Fruit fly (Drosophila melanogaster): ENCODE data around the gene Pi4KIIIalpha.

Gene Pi4KIIIalpha

DNA sequence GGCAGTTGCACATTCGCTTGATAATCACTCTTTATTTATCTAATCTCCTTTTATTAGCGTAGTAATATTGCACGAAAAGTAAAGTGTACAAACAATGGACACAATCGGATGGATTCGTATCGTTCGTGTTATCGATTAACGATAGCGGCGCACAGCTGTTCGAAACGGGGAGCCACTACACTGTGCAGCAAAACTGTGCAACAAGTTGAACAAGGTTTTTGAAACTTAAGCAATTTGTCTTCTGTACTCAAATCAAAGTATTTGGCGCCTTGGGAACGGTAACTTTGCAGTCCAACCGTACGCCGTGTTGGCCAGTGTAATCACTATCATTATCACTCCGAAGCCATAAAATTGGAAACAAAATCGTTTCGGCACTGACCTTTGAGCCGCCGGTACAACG, 5.0 kb upstream of the Pi4KIIIalpha start, which contains the start of the genes Tsp3A and Seipin:
Gene Tsp3A, minus strand, starts transcription at position 88 of the 400 bp plus-strand sequence.
Gene Seipin, plus strand, starts transcription at position 149 of the 400 bp plus-strand sequence.
- peak; percentile 66 for TF ChIP-seq CG16863 (GFP tag; optimal IDR thresholded peaks at IDR 0.05)
- TF ChIP-seq HLH54F (GFP tag; optimal IDR thresholded peaks at IDR 0.05) = peak; percentile 82
- peak; percentile 73 for TF ChIP-seq CG4820 (GFP tag; optimal IDR thresholded peaks at IDR 0.05)
- TF ChIP-seq sens (GFP tag) = peak; percentile 89
- TF ChIP-seq Pdp1 (GFP tag; optimal IDR thresholded peaks at IDR 0.05) = peak; percentile 75 to 84
- TF ChIP-seq chn (GFP tag; optimal IDR thresholded peaks at IDR 0.05) = peak; percentile 62
- no peak for TF ChIP-seq CG3065 (GFP tag; optimal IDR thresholded peaks at IDR 0.05)
- TF ChIP-seq CG10565 (GFP tag; optimal IDR thresholded peaks at IDR 0.05) = no peak
- TF ChIP-seq CG8388 (GFP tag; optimal IDR thresholded peaks at IDR 0.05) = peak; percentile 59
- TF ChIP-seq CG32767 (GFP tag; IDR thresholded peaks at IDR 0.05) = peak; percentile 78
- TF ChIP-seq kni (GFP tag; optimal IDR thresholded peaks at IDR 0.05) = peak; percentile 20
- peak; percentile 57 for TF ChIP-seq unc-4 (GFP tag; IDR thresholded peaks at IDR 0.05; ENCODE audit: partially characterized antibody)
- peak; percentile 59 for TF ChIP-seq CG16815 (GFP tag; optimal IDR thresholded peaks at IDR 0.05)
- TF ChIP-seq CG1832 (GFP tag; optimal IDR thresholded peaks at IDR 0.05) = no peak
- TF ChIP-seq CG2202 (tag; optimal IDR thresholded peaks at IDR 0.05) = peak; percentile 0
- peak; percentile 85 for TF ChIP-seq gsb (GFP tag; IDR thresholded peaks at IDR 0.05)
- TF ChIP-seq CG11456 (GFP tag; IDR thresholded peaks at IDR 0.05) = peak; percentile 94
- TF ChIP-seq CG1647 (GFP tag; optimal IDR thresholded peaks at IDR 0.05) = peak; percentile 75
- peak; percentile 84 for TF ChIP-seq seq (GFP tag; IDR thresholded peaks at IDR 0.05)
- peak; percentile 43; the same call in 2 of the 3 replicates for TF ChIP-seq CG7963 (GFP tag; IDR thresholded peaks at IDR 0.05; ENCODE audit: partially characterized antibody)
- peak; percentile 85 for TF ChIP-seq CG7786 (GFP tag; optimal IDR thresholded peaks at IDR 0.05)
- peak; percentile 80 for TF ChIP-seq GATAe (GFP tag; conservative IDR thresholded peaks at IDR 0.05)
- TF ChIP-seq jigr1 (GFP tag; IDR thresholded peaks at IDR 0.05) = 0 out of 3 replicates have a peak, but pooled peaks have one; percentile 32
- peak; percentile 58; the same call in 2 of the 3 replicates for TF ChIP-seq CG6791 (GFP tag; IDR thresholded peaks at IDR 0.05; ENCODE audit: partially characterized antibody)
- peak; percentile 57 for TF ChIP-seq ATbp (GFP tag; optimal IDR thresholded peaks at IDR 0.05)
- peak; percentile 73 for TF ChIP-seq CG7357 (GFP tag; IDR thresholded peaks at IDR 0.05)
- peak; percentile 74 for TF ChIP-seq CG5953 (GFP tag; IDR thresholded peaks at IDR 0.05)
- TF ChIP-seq CTCF (GFP tag; optimal IDR thresholded peaks at IDR 0.05) = peak; percentile 39
- peak; percentile 33 for TF ChIP-seq CG14965 (GFP tag; optimal IDR thresholded peaks at IDR 0.05; ENCODE audit: borderline replicate concordance)
- TF ChIP-seq CG12659 (GFP tag; optimal IDR thresholded peaks at IDR 0.05) = peak; percentile 88
- TF ChIP-seq Dref (GFP tag; IDR thresholded peaks at IDR 0.05) = peak; percentile 65
- peak; percentile 77 for TF ChIP-seq fd3F (GFP tag; optimal IDR thresholded peaks at IDR 0.05)
- TF ChIP-seq CG18599 (GFP tag; optimal IDR thresholded peaks at IDR 0.05) = peak; percentile 96
- peak; percentile 75 for TF ChIP-seq CG18619 (GFP tag; optimal IDR thresholded peaks at IDR 0.05)
- TF ChIP-seq Atf-2 (GFP tag; optimal IDR thresholded peaks at IDR 0.05) = peak; percentile 64
- peak; percentile 47 for TF ChIP-seq BEAF-32 (GFP tag; optimal IDR thresholded peaks at IDR 0.05)
- TF ChIP-seq Gug (GFP tag; IDR thresholded peaks at IDR 0.05) = peak; percentile 90
- TF ChIP-seq Ravus (GFP tag; IDR thresholded peaks at IDR 0.05) = peak; percentile 41
- TF ChIP-seq HmgD (GFP tag; optimal IDR thresholded peaks at IDR 0.05) = peak; percentile 37
- TF ChIP-seq CG13775 (GFP tag; optimal IDR thresholded peaks at IDR 0.05) = peak; percentile 72
- TF ChIP-seq MTF-1 (GFP tag; optimal IDR thresholded peaks at IDR 0.05; ENCODE audit: borderline replicate concordance) = peak; percentile 59
- TF ChIP-seq dm (GFP tag; optimal IDR thresholded peaks at IDR 0.05) = peak; percentile 73
- no peak for TF ChIP-seq CG7745 (tag; optimal IDR thresholded peaks at IDR 0.05)
- TF ChIP-seq CG4424 (GFP tag; optimal IDR thresholded peaks at IDR 0.05) = peak; percentile 81
- peak; percentile 74; the same call in 2 of the 3 replicates for TF ChIP-seq CG3726 (GFP tag; IDR thresholded peaks at IDR 0.05)
- peak; percentile 80 for TF ChIP-seq CG31365 (tag; optimal IDR thresholded peaks at IDR 0.05)
- TF ChIP-seq danr (GFP tag; IDR thresholded peaks at IDR 0.05) = peak; percentile 61
- peak; percentile 66 for TF ChIP-seq tx (GFP tag; optimal IDR thresholded peaks at IDR 0.05)
- peak; percentile 74 for TF ChIP-seq CG1792 (GFP tag; optimal IDR thresholded peaks at IDR 0.05)
- TF ChIP-seq Trl (optimal IDR thresholded peaks at IDR 0.05) = no peak
- TF ChIP-seq Trl (GFP tag; optimal IDR thresholded peaks at IDR 0.05) = peak; percentile 62
